Fruit fly (Drosophila melanogaster) whole organism, adult: ENCODE measurements around the gene brm.
A peak's percentile ranks its signal among the peaks of the same experiment; 100 is the strongest.

Experiments used
- CG11617 ChIP-seq: fragments of 200-800 bp; sonication (Bioruptor generic); optimal IDR thresholded peaks from 2 replicates; lab custom pipeline; 2017; ENCODE audit warnings: mild to moderate bottlenecking, missing biosample characterization, missing genetic modification reagents, missing genetic modification characterization
- CG12768 ChIP-seq: fragments of 200-800 bp; sonication (Bioruptor generic); optimal IDR thresholded peaks from 2 replicates; lab custom pipeline; 2017; ENCODE audit warnings: missing biosample characterization, missing genetic modification characterization, mild to moderate bottlenecking, moderate library complexity, missing genetic modification reagents
- CG14711 ChIP-seq: fragments of 200-800 bp; sonication (Bioruptor generic); optimal IDR thresholded peaks from 2 replicates; lab custom pipeline; 2018; ENCODE audit warnings: missing biosample characterization, mild to moderate bottlenecking, missing genetic modification characterization, moderate library complexity
- CG1620 ChIP-seq: fragments of 200-800 bp; sonication (Bioruptor generic); optimal IDR thresholded peaks from 2 replicates; lab custom pipeline; 2016; ENCODE audit warnings: missing biosample characterization, missing genetic modification characterization
- CG33017 ChIP-seq: fragments of 200-800 bp; sonication (Bioruptor generic); optimal IDR thresholded peaks from 2 replicates; lab custom pipeline; 2018; ENCODE audit warnings: missing biosample characterization, mild to moderate bottlenecking, missing genetic modification characterization, moderate library complexity
- CG5204 ChIP-seq: fragments of 200-800 bp; sonication (Bioruptor generic); optimal IDR thresholded peaks from 2 replicates; lab custom pipeline; 2016; ENCODE audit warnings: missing biosample characterization, missing genetic modification characterization
- CG7045 ChIP-seq: fragments of 200-800 bp; sonication (Bioruptor generic); optimal IDR thresholded peaks from 2 replicates; lab custom pipeline; 2017; ENCODE audit warnings: missing biosample characterization, mild to moderate bottlenecking, missing genetic modification characterization
- CG7101 ChIP-seq: fragments of 200-800 bp; sonication (Bioruptor generic); optimal IDR thresholded peaks from 2 replicates; lab custom pipeline; 2018; ENCODE audit warnings: missing biosample characterization, mild to moderate bottlenecking, missing genetic modification characterization, moderate library complexity
- Clk ChIP-seq: fragments of 200-800 bp; sonication (Bioruptor generic); optimal IDR thresholded peaks from 2 replicates; lab custom pipeline; 2017; ENCODE audit warnings: missing biosample characterization, missing genetic modification characterization
- Crg-1 ChIP-seq: fragments of 200-800 bp; sonication (Bioruptor generic); optimal IDR thresholded peaks from 2 replicates; lab custom pipeline; 2016; ENCODE audit warnings: missing biosample characterization, missing genetic modification characterization
- Hr96 ChIP-seq: fragments of 200-800 bp; sonication (Bioruptor generic); optimal IDR thresholded peaks from 2 replicates; lab custom pipeline; 2016; ENCODE audit warnings: missing biosample characterization, missing genetic modification characterization
- Mnt ChIP-seq: fragments of 200-800 bp; sonication (Bioruptor generic); optimal IDR thresholded peaks from 2 replicates; lab custom pipeline; 2016; ENCODE audit warnings: missing biosample characterization, mild to moderate bottlenecking, missing genetic modification characterization
- bab1 ChIP-seq: fragments of 200-800 bp; sonication (Bioruptor generic); optimal IDR thresholded peaks from 3 replicates; lab custom pipeline; 2019; ENCODE audit warnings: missing biosample characterization, mild to moderate bottlenecking, missing genetic modification characterization, moderate library complexity
- cic ChIP-seq: fragments of 200-800 bp; sonication (Bioruptor generic); optimal IDR thresholded peaks from 2 replicates; lab custom pipeline; 2017; ENCODE audit warnings: missing biosample characterization, mild to moderate bottlenecking, missing genetic modification characterization, moderate library complexity
- cnc ChIP-seq, 2 experiments: fragments of >200 bp; optimal IDR thresholded peaks; 2 replicates each; lab custom pipeline; 2017
- kay ChIP-seq: fragments of 200-800 bp; sonication (Bioruptor generic); peaks from one replicate; lab custom pipeline; 2016; ENCODE audit warnings: missing biosample characterization, missing genetic modification characterization, borderline replicate concordance
- ovo ChIP-seq: fragments of 200-800 bp; sonication (Bioruptor generic); optimal IDR thresholded peaks from 2 replicates; lab custom pipeline; 2016; ENCODE audit warnings: missing biosample characterization, missing genetic modification characterization
- pad ChIP-seq: fragments of 200-800 bp; sonication (Bioruptor generic); optimal IDR thresholded peaks from 3 replicates; lab custom pipeline; 2017; ENCODE audit warnings: missing biosample characterization, missing genetic modification characterization, mild to moderate bottlenecking, moderate library complexity, missing genetic modification reagents
- tj ChIP-seq: fragments of 200-800 bp; sonication (Bioruptor generic); optimal IDR thresholded peaks from 3 replicates; lab custom pipeline; 2017; ENCODE audit warnings: missing biosample characterization, mild to moderate bottlenecking, missing genetic modification characterization, moderate library complexity
- toe ChIP-seq: fragments of 200-800 bp; sonication (Bioruptor generic); optimal IDR thresholded peaks from 2 replicates; lab custom pipeline; 2016; ENCODE audit warnings: missing biosample characterization, missing genetic modification characterization

The brm gene

dm6 chr3L:15987635-15988034 lies 5.0 kb upstream of the brm start, which contains the start of gene PolD1:
TSS of gene PolD1 (minus strand) at chr3L:15987815.
- TF ChIP-seq Mnt (no peak), CG11617 (GFP tag; lab: Kevin White, UChicago) (no peak), CG33017 (tag; lab: Kevin White, UChicago) (no peak), cnc (optimal IDR thresholded peaks at IDR 0.05; lab: Kevin White, UChicago) (no peak), Hr96 (no peak), kay (GFP tag; lab: Kevin White, UChicago) (no peak), CG1620 (GFP tag; lab: Kevin White, UChicago) (no peak), cic (GFP tag; lab: Kevin White, UChicago) (no peak), tj (GFP tag; lab: Kevin White, UChicago) (no peak), CG7045 (GFP tag; lab: Kevin White, UChicago) (no peak), CG14711 (tag; lab: Kevin White, UChicago) (no peak), CG12768 (no peak), CG7101 (no peak), pad (no peak), bab1 (GFP tag; lab: Kevin White, UChicago) (no peak)

- no peak for TF ChIP-seq CG33017 (tag; lab: Kevin White, UChicago)
- TF ChIP-seq ovo (GFP tag; lab: Kevin White, UChicago) = no peak
- TF ChIP-seq cnc (optimal IDR thresholded peaks at IDR 0.05; lab: Kevin White, UChicago) = no peak
- no peak for TF ChIP-seq CG11617 (GFP tag; lab: Kevin White, UChicago)
- no peak for TF ChIP-seq toe
- TF ChIP-seq bab1 (GFP tag; lab: Kevin White, UChicago) = no peak
- no peak for TF ChIP-seq kay (GFP tag; lab: Kevin White, UChicago)
- no peak for TF ChIP-seq pad
- no peak for TF ChIP-seq CG7045 (GFP tag; lab: Kevin White, UChicago)
Observed at dm6 chr3L:15982148-15982547, 521 bp downstream of the brm start.

DNA sequence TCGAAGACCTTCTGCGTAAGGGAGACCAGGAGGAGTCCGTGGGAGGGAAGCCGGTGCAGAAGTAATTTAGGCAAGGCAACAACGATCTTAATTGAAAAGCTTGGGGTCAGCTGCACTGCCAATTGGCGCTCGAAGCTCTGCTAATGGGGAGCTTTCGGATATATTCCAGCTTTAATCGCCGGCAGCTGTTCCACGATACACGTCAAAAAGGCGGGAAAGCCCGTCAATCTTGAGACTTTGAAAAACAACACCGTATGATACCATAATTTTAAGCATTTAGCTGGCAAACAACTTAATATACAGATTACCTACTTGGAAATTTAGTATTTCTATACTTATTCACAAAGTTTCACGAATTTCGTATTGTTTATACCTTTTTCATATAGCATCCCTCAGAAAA lies 1.3 kb downstream of the brm start:
- TF ChIP-seq CG33017 (tag; lab: Kevin White, UChicago) (no peak), ovo (GFP tag; lab: Kevin White, UChicago) (no peak)

dm6 chr3L:15979912-15980311 lies 2.8 kb downstream of the brm start, which contains the start of gene CG17027:
TSS of gene CG17027 (plus strand) at chr3L:15980100.
- no peak for TF ChIP-seq toe
- peak; percentile 59 for TF ChIP-seq cic (GFP tag; lab: Kevin White, UChicago)

DNA sequence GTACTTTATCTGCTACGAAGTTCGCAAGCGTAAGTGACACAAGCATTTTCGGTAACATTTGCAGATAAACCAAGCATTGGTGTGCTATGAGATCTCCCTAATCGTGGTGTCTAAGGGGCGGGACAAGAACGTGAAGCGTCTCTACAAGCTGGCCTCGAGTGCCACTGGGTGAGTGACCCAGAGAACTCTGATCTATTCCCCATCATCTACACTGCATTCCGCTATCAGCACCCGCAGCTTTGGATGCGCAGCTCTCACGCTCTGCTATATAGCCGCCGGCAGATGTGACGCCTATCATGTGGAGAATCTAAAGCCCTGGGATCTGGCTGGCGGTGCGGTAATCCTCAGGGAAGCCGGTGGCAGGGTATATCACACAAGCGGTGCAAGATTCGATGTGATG lies 3.4 kb downstream of the brm start:
- TF ChIP-seq cic (GFP tag; lab: Kevin White, UChicago) (no peak), CG14711 (tag; lab: Kevin White, UChicago) (no peak), CG5204 (GFP tag; lab: Kevin White, UChicago) (no peak), kay (GFP tag; lab: Kevin White, UChicago) (no peak), toe (no peak), CG7045 (GFP tag; lab: Kevin White, UChicago) (no peak), pad (no peak), ovo (GFP tag; lab: Kevin White, UChicago) (no peak), CG1620 (GFP tag; lab: Kevin White, UChicago) (no peak), Crg-1 (GFP tag; lab: Kevin White, UChicago) (no peak), Hr96 (no peak), cnc (optimal IDR thresholded peaks at IDR 0.05; lab: Kevin White, UChicago) (no peak), CG7101 (no peak), Mnt (no peak), CG12768 (no peak), bab1 (GFP tag; lab: Kevin White, UChicago) (no peak), CG33017 (tag; lab: Kevin White, UChicago) (no peak), CG11617 (GFP tag; lab: Kevin White, UChicago) (no peak), Clk (GFP tag; lab: Kevin White, UChicago) (no peak), tj (GFP tag; lab: Kevin White, UChicago) (no peak)

DNA sequence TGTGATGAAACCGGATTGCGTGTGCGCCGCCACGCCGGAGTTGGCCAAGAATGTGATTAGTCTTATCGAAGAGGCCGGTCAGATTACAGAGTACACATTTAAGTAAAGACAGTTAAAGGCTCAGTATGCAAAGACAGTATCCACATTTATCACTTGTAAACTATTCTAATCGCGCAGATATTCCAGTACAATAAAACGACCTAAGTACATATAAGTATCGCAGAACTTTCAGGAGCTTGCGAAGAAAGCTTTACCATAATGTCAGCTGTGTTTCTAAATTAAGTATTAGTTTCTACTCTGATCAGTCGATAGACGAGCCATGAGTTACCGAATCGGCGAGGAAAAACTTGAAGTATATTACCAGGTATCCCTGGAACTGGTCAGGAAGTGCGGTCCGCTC lies 4.4 kb downstream of the brm start, which contains the start of gene CG17028:
TSS of gene CG17028 (plus strand) at position 301 of the 400 bp plus-strand sequence.
- TF ChIP-seq CG33017 (tag; lab: Kevin White, UChicago) (peak; percentile 24), Hr96 (no peak)

DNA sequence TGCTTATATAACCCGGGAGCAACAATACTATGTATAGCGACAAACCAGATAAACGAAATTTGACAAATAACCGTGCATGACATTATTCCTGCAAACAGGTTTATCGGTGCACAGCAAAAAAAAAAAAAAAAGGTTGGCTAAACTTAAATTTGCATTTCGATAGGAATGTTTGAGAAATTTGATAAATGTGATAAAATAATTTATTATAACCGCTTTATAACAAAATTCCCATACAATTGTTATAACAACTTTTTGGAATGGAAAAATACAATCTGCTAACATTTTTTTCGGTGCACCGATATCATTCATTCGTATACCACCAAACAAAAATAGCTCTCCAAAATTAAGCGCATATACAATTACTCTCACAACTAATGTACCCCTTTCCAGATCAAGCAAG lies 5.1 kb downstream of the brm start:
- peak; percentile 24 for TF ChIP-seq CG7101
- TF ChIP-seq CG14711 (tag; lab: Kevin White, UChicago) = peak; percentile 61
- TF ChIP-seq CG33017 (tag; lab: Kevin White, UChicago) = peak; percentile 39
- peak; percentile 8 for TF ChIP-seq CG7045 (GFP tag; lab: Kevin White, UChicago)
- TF ChIP-seq Clk (GFP tag; lab: Kevin White, UChicago) = no peak
- TF ChIP-seq CG5204 (GFP tag; lab: Kevin White, UChicago) = peak; percentile 30
- no peak for TF ChIP-seq Mnt
- TF ChIP-seq tj (GFP tag; lab: Kevin White, UChicago) = no peak
- TF ChIP-seq CG11617 (GFP tag; lab: Kevin White, UChicago) = peak; percentile 31
- peak; percentile 33 for TF ChIP-seq bab1 (GFP tag; lab: Kevin White, UChicago)
